Fruit fly (Drosophila melanogaster): ENCODE results near the gene CG3777.

DNA sequence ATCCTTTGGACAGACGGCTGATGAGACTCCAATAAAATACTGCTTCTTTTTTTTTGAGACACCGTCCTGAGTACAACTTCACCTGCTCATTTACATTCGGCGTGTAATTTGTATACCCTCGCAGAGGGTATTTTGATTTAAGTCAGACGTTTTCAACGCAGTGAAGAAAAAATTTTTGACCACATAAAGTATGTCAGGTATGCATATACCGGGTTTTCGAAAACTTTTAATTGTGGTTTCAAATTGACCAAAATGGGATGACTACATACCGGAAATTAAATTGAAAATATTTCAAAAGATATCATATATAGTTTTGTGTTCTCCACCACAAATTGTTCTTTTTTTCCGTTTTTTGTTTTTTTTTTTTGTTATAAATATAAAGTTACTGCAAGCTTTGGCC, 61.3 kb downstream of the CG3777 start:
- TF ChIP-seq Lpt (GFP tag; optimal IDR thresholded peaks at IDR 0.05), result no peak
- peak; percentile 89 for TF ChIP-seq Eip78C (GFP tag)
- no peak for TF ChIP-seq Blimp-1 (GFP tag; optimal IDR thresholded peaks at IDR 0.05)
